Fruit fly (Drosophila melanogaster) whole organism: ENCODE results near the gene KLHL18.

Source experiments
- CG8478 ChIP-seq: fragments of >200 bp; optimal IDR thresholded peaks from 2 replicates; lab custom pipeline; 2018; ENCODE audit warnings: inconsistent platforms
- Dll ChIP-seq: fragments of >200 bp; optimal IDR thresholded peaks from 2 replicates; lab custom pipeline; 2017
- EcR ChIP-seq, 2 experiments: fragments of >200 bp; optimal IDR thresholded peaks; 2 replicates each; lab custom pipeline; 2017; ENCODE audit warnings: missing biosample characterization in 2 of 2, missing genetic modification characterization in 2 of 2, missing genetic modification reagents in 2 of 2
- psq ChIP-seq: fragments of >200 bp; optimal IDR thresholded peaks from 2 replicates; lab custom pipeline; 2017

dm6 chr3R:11977336-11977678, 32.9 kb downstream of the KLHL18 start:
- no peak for TF ChIP-seq psq (lab: Kevin White, UChicago)
- no peak for TF ChIP-seq Dll
- no peak for TF ChIP-seq CG8478 (lab: Kevin White, UChicago)
- TF ChIP-seq EcR (GFP tag; optimal IDR thresholded peaks at IDR 0.05; lab: Kevin White, UChicago): no peak
